Fruit fly (Drosophila melanogaster) whole organism, embryonic: ENCODE results near the gene DAAM.

Source experiments
- Adf1 ChIP-seq: fragments of 200-800 bp; sonication (Bioruptor generic); IDR thresholded peaks from 2 replicates; pipeline ENCODE4 v1.3.6; 2022; ENCODE audit warnings: missing biosample characterization, missing genetic modification characterization
- Aef1 ChIP-seq: fragments of 200-800 bp; sonication (Bioruptor generic); IDR thresholded peaks from 3 replicates; pipeline ENCODE4 v1.3.6; 2022; ENCODE audit warnings: missing biosample characterization, missing genetic modification characterization
- Bteb2 ChIP-seq: fragments of 200-800 bp; sonication (Bioruptor generic); optimal IDR thresholded peaks from 2 replicates; lab custom pipeline; 2016; ENCODE audit warnings: missing biosample characterization, missing genetic modification characterization
- CG12744 ChIP-seq: fragments of 200-800 bp; sonication (Bioruptor generic); optimal IDR thresholded peaks from 2 replicates; lab custom pipeline; 2016; ENCODE audit warnings: missing biosample characterization, missing genetic modification characterization
- CG17612 ChIP-seq: fragments of 200-800 bp; sonication (Bioruptor generic); IDR thresholded peaks from 2 replicates; pipeline ENCODE4 v1.3.6; 2022; ENCODE audit warnings: missing biosample characterization, missing genetic modification characterization
- CG17802 ChIP-seq: fragments of 200-800 bp; sonication (Bioruptor generic); optimal IDR thresholded peaks from 2 replicates; lab custom pipeline; 2018; ENCODE audit warnings: missing biosample characterization, mild to moderate bottlenecking, missing genetic modification characterization, moderate library complexity
- CG18011 ChIP-seq: fragments of 200-800 bp; sonication (Bioruptor generic); optimal IDR thresholded peaks from 2 replicates; lab custom pipeline; 2017; ENCODE audit warnings: missing biosample characterization, missing genetic modification characterization, mild to moderate bottlenecking, moderate library complexity, missing genotype
- CG18599 ChIP-seq: fragments of 200-800 bp; sonication (Bioruptor generic); optimal IDR thresholded peaks from 3 replicates; lab custom pipeline; 2017; ENCODE audit warnings: missing biosample characterization, missing genetic modification characterization, mild to moderate bottlenecking, moderate library complexity, missing genetic modification reagents
- CG18619 ChIP-seq: fragments of 200-800 bp; sonication (Bioruptor generic); optimal IDR thresholded peaks from 3 replicates; lab custom pipeline; 2017; ENCODE audit warnings: missing biosample characterization, mild to moderate bottlenecking, missing genetic modification characterization
- CG30020 ChIP-seq: fragments of 200-800 bp; optimal IDR thresholded peaks from 2 replicates; lab custom pipeline; 2019; ENCODE audit warnings: missing biosample characterization, mild to moderate bottlenecking, missing genetic modification characterization, moderate library complexity
- CG32772 ChIP-seq: fragments of 200-800 bp; sonication (Bioruptor generic); IDR thresholded peaks from 2 replicates; pipeline ENCODE4 v1.3.6; 2022; ENCODE audit warnings: missing biosample characterization, missing genetic modification characterization
- CG4282 ChIP-seq: fragments of 200-800 bp; sonication (Bioruptor generic); optimal IDR thresholded peaks from 2 replicates; lab custom pipeline; 2016; ENCODE audit warnings: missing biosample characterization, missing genetic modification characterization
- CG4360 ChIP-seq: fragments of 200-800 bp; sonication (Bioruptor generic); IDR thresholded peaks from 2 replicates; pipeline ENCODE4 v1.3.6; 2022; ENCODE audit warnings: missing biosample characterization, missing genetic modification characterization
- CG43689 ChIP-seq: fragments of 200-800 bp; sonication (Bioruptor generic); IDR thresholded peaks from 2 replicates; pipeline ENCODE4 v1.3.6; 2022; ENCODE audit warnings: missing biosample characterization, missing genetic modification characterization
- CG4730 ChIP-seq: fragments of 200-800 bp; sonication (Bioruptor generic); IDR thresholded peaks from 2 replicates; pipeline ENCODE4 v1.3.6; 2022; ENCODE audit warnings: missing biosample characterization, missing genetic modification characterization
- CG6175 ChIP-seq: fragments of 200-800 bp; sonication (Bioruptor generic); IDR thresholded peaks from 3 replicates; pipeline ENCODE4 v1.3.6; 2022; ENCODE audit warnings: missing biosample characterization, missing genetic modification characterization
- CG8089 ChIP-seq: fragments of 200-800 bp; sonication (Bioruptor generic); optimal IDR thresholded peaks from 3 replicates; lab custom pipeline; 2016; ENCODE audit warnings: missing biosample characterization, missing genetic modification characterization
- CG8765 ChIP-seq: fragments of 200-800 bp; sonication (Bioruptor generic); IDR thresholded peaks from 2 replicates; pipeline ENCODE4 v1.3.6; 2022; ENCODE audit warnings: missing biosample characterization, missing genetic modification characterization
- CG9727 ChIP-seq: fragments of 200-800 bp; sonication (Bioruptor generic); optimal IDR thresholded peaks from 3 replicates; lab custom pipeline; 2017; ENCODE audit warnings: missing biosample characterization, mild to moderate bottlenecking, missing genetic modification characterization
- Dbx ChIP-seq: fragments of 200-800 bp; sonication (Bioruptor generic); IDR thresholded peaks from 3 replicates; pipeline ENCODE4 v1.3.6; 2022; ENCODE audit warnings: missing biosample characterization, missing genetic modification characterization
- Dek ChIP-seq: fragments of 200-800 bp; sonication (Bioruptor generic); optimal IDR thresholded peaks from 3 replicates; lab custom pipeline; 2019; ENCODE audit warnings: missing biosample characterization, mild to moderate bottlenecking, missing genetic modification characterization, moderate library complexity
- Drgx ChIP-seq: fragments of 200-800 bp; sonication (Bioruptor generic); IDR thresholded peaks from 2 replicates; pipeline ENCODE4 v1.3.6; 2022; ENCODE audit warnings: missing biosample characterization, missing genetic modification characterization
- HHEX ChIP-seq: fragments of 200-800 bp; sonication (Bioruptor generic); optimal IDR thresholded peaks from 3 replicates; lab custom pipeline; 2017; ENCODE audit warnings: missing biosample characterization, mild to moderate bottlenecking, missing genetic modification characterization, missing genetic modification reagents
- Neu2 ChIP-seq: fragments of 200-800 bp; sonication (Bioruptor generic); optimal IDR thresholded peaks from 3 replicates; lab custom pipeline; 2016; ENCODE audit warnings: missing biosample characterization, missing genetic modification characterization, borderline replicate concordance
- Nf-YC ChIP-seq: fragments of 200-800 bp; optimal IDR thresholded peaks from 3 replicates; lab custom pipeline; 2019; ENCODE audit warnings: missing biosample characterization, mild to moderate bottlenecking, missing genetic modification characterization, moderate library complexity
- Pdp1 ChIP-seq, 2 experiments: fragments of 200-800 bp; sonication (Bioruptor generic); optimal IDR thresholded peaks; 3 replicates each; lab custom pipeline; 2016; ENCODE audit warnings: missing biosample characterization in 2 of 2, missing genetic modification characterization in 2 of 2, mild to moderate bottlenecking in 1 of 2, moderate library complexity in 1 of 2
- Ptx1 ChIP-seq: fragments of 200-800 bp; sonication (Bioruptor generic); IDR thresholded peaks from 2 replicates; pipeline ENCODE4 v1.3.6; 2022; ENCODE audit warnings: missing biosample characterization, missing genetic modification characterization
- Stat92E ChIP-seq, 3 experiments: fragments of >200 bp in 2 of 3; fragments of 200-800 bp in 1 of 3; sonication (Bioruptor generic) in 1 of 3; optimal IDR thresholded peaks; 2 replicates each; lab custom pipeline; 2017 to 2019; ENCODE audit warnings: missing biosample characterization in 3 of 3, missing genetic modification characterization in 3 of 3, mild to moderate bottlenecking in 1 of 3, moderate library complexity in 1 of 3
- amos ChIP-seq: fragments of 200-800 bp; sonication (Bioruptor generic); IDR thresholded peaks from 2 replicates; pipeline ENCODE4 v1.3.6; 2022; ENCODE audit warnings: missing biosample characterization, missing genetic modification characterization; ENCODE audit not compliant: partially characterized antibody
- ara ChIP-seq: fragments of 200-800 bp; sonication (Bioruptor generic); IDR thresholded peaks from 2 replicates; pipeline ENCODE4 v1.3.6; 2022; ENCODE audit warnings: missing biosample characterization, missing genetic modification characterization
- az2 ChIP-seq: fragments of 200-800 bp; sonication (Bioruptor generic); optimal IDR thresholded peaks from 3 replicates; lab custom pipeline; 2016; ENCODE audit warnings: missing biosample characterization, missing genetic modification characterization
- bcd ChIP-seq: fragments of 200-800 bp; sonication (Bioruptor generic); optimal IDR thresholded peaks from 2 replicates; lab custom pipeline; 2017; ENCODE audit warnings: missing biosample characterization, mild to moderate bottlenecking, missing genetic modification characterization
- cg ChIP-seq: fragments of 200-800 bp; sonication (Bioruptor generic); optimal IDR thresholded peaks from 3 replicates; lab custom pipeline; 2019; ENCODE audit warnings: missing biosample characterization, mild to moderate bottlenecking, missing genetic modification characterization, moderate library complexity
- chinmo ChIP-seq: fragments of 200-800 bp; sonication (Bioruptor generic); IDR thresholded peaks from 4 replicates; pipeline ENCODE4 v1.3.6; 2022; ENCODE audit warnings: missing biosample characterization, missing genetic modification characterization; ENCODE audit not compliant: partially characterized antibody
- gcm2 ChIP-seq: fragments of 200-800 bp; sonication (Bioruptor generic); optimal IDR thresholded peaks from 2 replicates; lab custom pipeline; 2016; ENCODE audit warnings: missing biosample characterization, missing genetic modification characterization
- gfzf ChIP-seq: fragments of 200-800 bp; sonication (Bioruptor generic); optimal IDR thresholded peaks from 2 replicates; lab custom pipeline; 2016; ENCODE audit warnings: missing biosample characterization, mild to moderate bottlenecking, missing genetic modification characterization, moderate library complexity
- gsb-n ChIP-seq: fragments of 200-800 bp; sonication (Bioruptor generic); optimal IDR thresholded peaks from 3 replicates; lab custom pipeline; 2018; ENCODE audit warnings: missing biosample characterization, mild to moderate bottlenecking, missing genetic modification characterization
- her ChIP-seq: fragments of 200-800 bp; sonication (Bioruptor generic); optimal IDR thresholded peaks from 2 replicates; lab custom pipeline; 2016; ENCODE audit warnings: missing biosample characterization, missing genetic modification characterization
- insv ChIP-seq, 2 experiments: fragments of 200-800 bp; sonication (Bioruptor generic); optimal IDR thresholded peaks; 3 replicates each; lab custom pipeline; 2016 to 2018; ENCODE audit warnings: missing biosample characterization in 2 of 2, missing genetic modification characterization in 2 of 2
- jumu ChIP-seq: fragments of 200-800 bp; sonication (Bioruptor generic); optimal IDR thresholded peaks from 3 replicates; lab custom pipeline; 2016; ENCODE audit warnings: missing biosample characterization, missing genetic modification characterization
- ken ChIP-seq: fragments of 200-800 bp; sonication (Bioruptor generic); IDR thresholded peaks from 3 replicates; pipeline ENCODE4 v1.3.6; 2022; ENCODE audit warnings: missing biosample characterization, missing genetic modification characterization
- nerfin-2 ChIP-seq: fragments of 200-800 bp; sonication (Bioruptor generic); IDR thresholded peaks from 2 replicates; pipeline ENCODE4 v1.3.6; 2022; ENCODE audit warnings: missing biosample characterization, missing genetic modification characterization; ENCODE audit not compliant: partially characterized antibody
- oc ChIP-seq: fragments of 200-800 bp; sonication (Bioruptor generic); optimal IDR thresholded peaks from 2 replicates; lab custom pipeline; 2018; ENCODE audit warnings: missing biosample characterization, mild to moderate bottlenecking, missing genetic modification characterization, moderate library complexity
- pzg ChIP-seq: fragments of 200-800 bp; sonication (Bioruptor generic); optimal IDR thresholded peaks from 3 replicates; lab custom pipeline; 2018; ENCODE audit warnings: missing biosample characterization, mild to moderate bottlenecking, missing genetic modification characterization, moderate library complexity
- slou ChIP-seq: fragments of 200-800 bp; sonication (Bioruptor generic); optimal IDR thresholded peaks from 3 replicates; lab custom pipeline; 2016; ENCODE audit warnings: missing biosample characterization, missing genetic modification characterization
- tna ChIP-seq: fragments of 200-800 bp; sonication (Bioruptor generic); IDR thresholded peaks from 2 replicates; pipeline ENCODE4 v1.3.6; 2022; ENCODE audit warnings: missing biosample characterization, missing genetic modification characterization; ENCODE audit not compliant: partially characterized antibody
- trem ChIP-seq: fragments of 200-800 bp; optimal IDR thresholded peaks from 3 replicates; lab custom pipeline; 2019; ENCODE audit warnings: missing biosample characterization, mild to moderate bottlenecking, missing genetic modification characterization, moderate library complexity
- trh ChIP-seq: fragments of 200-800 bp; sonication (Bioruptor generic); optimal IDR thresholded peaks from 2 replicates; lab custom pipeline; 2016; ENCODE audit warnings: missing biosample characterization, missing genetic modification characterization
- tup ChIP-seq: fragments of 200-800 bp; sonication (Bioruptor generic); optimal IDR thresholded peaks from 2 replicates; lab custom pipeline; 2016; ENCODE audit warnings: missing biosample characterization, mild to moderate bottlenecking, missing genetic modification characterization, moderate library complexity

Gene DAAM

dm6 chrX:1256742-1257441 is 65.3 kb downstream of the DAAM start (continued):
- no peak for TF ChIP-seq tna (GFP tag; lab: Robert Waterston, UW)
- TF ChIP-seq gcm2: no peak
- TF ChIP-seq CG8089 (GFP tag; lab: Kevin White, UChicago): no peak
- TF ChIP-seq slou (GFP tag; lab: Kevin White, UChicago): no peak
- TF ChIP-seq CG43689: no peak
- TF ChIP-seq HHEX (GFP tag; lab: Kevin White, UChicago): no peak
- no peak for TF ChIP-seq ara (GFP tag; lab: Robert Waterston, UW)
- no peak for TF ChIP-seq oc (tag; lab: Kevin White, UChicago)
- TF ChIP-seq CG30020 (tag; lab: Kevin White, UChicago): no peak
- TF ChIP-seq her: no peak
- TF ChIP-seq Nf-YC (tag; lab: Kevin White, UChicago): peak; percentile 36
- TF ChIP-seq CG6175 (GFP tag; lab: Robert Waterston, UW): 0 out of 3 replicates have a peak, but pooled peaks have one; percentile 38
- TF ChIP-seq insv (GFP tag; optimal IDR thresholded peaks at IDR 0.05; lab: Kevin White, UChicago): no peak
- TF ChIP-seq Adf1 (GFP tag; lab: Robert Waterston, UW): no peak
- no peak for TF ChIP-seq CG18011 (GFP tag; lab: Kevin White, UChicago)
- TF ChIP-seq gsb-n: no peak
- 0 out of 3 replicates have a peak, but pooled peaks have one; percentile 12 for TF ChIP-seq Dbx (GFP tag; lab: Robert Waterston, UW)
- no peak for TF ChIP-seq amos (GFP tag; lab: Robert Waterston, UW)
- no peak for TF ChIP-seq Bteb2 (GFP tag; lab: Kevin White, UChicago)
- TF ChIP-seq Aef1 (GFP tag; lab: Robert Waterston, UW): no peak
- TF ChIP-seq, all 482 proteins: peak for 21

- TF ChIP-seq Drgx (GFP tag; lab: Robert Waterston, UW): no peak
- TF ChIP-seq trem (tag; lab: Kevin White, UChicago): no peak
- no peak; the same call in 1 of the 2 replicates for TF ChIP-seq Ptx1 (GFP tag; lab: Robert Waterston, UW)
- TF ChIP-seq Stat92E (GFP tag; optimal IDR thresholded peaks at IDR 0.05; lab: Kevin White, UChicago): no peak
- no peak for TF ChIP-seq CG4360
- TF ChIP-seq CG17802 (tag; lab: Kevin White, UChicago): no peak
- no peak for TF ChIP-seq CG12744
- TF ChIP-seq CG32772 (GFP tag; lab: Robert Waterston, UW): no peak
- TF ChIP-seq CG8765 (GFP tag; lab: Robert Waterston, UW): no peak
- TF ChIP-seq CG4730: no peak
- no peak for TF ChIP-seq chinmo (GFP tag; lab: Robert Waterston, UW)
- TF ChIP-seq Pdp1 (GFP tag; optimal IDR thresholded peaks at IDR 0.05; lab: Kevin White, UChicago): peak in 1 of 2 experiments; percentile 14
- TF ChIP-seq ken: no peak
- TF ChIP-seq CG9727 (GFP tag; lab: Kevin White, UChicago): no peak
- no peak for TF ChIP-seq Dek
- no peak for TF ChIP-seq trh
- TF ChIP-seq cg (GFP tag; lab: Kevin White, UChicago): no peak
- TF ChIP-seq CG4282 (GFP tag; lab: Kevin White, UChicago): no peak
- no peak for TF ChIP-seq tup (GFP tag; lab: Kevin White, UChicago)
- no peak for TF ChIP-seq az2 (GFP tag; lab: Kevin White, UChicago)
- no peak for TF ChIP-seq bcd (GFP tag; lab: Kevin White, UChicago)
- no peak for TF ChIP-seq gfzf
- no peak for TF ChIP-seq CG18619 (GFP tag; lab: Kevin White, UChicago)
- no peak for TF ChIP-seq Aef1 (GFP tag; lab: Robert Waterston, UW)
- TF ChIP-seq jumu (GFP tag; lab: Kevin White, UChicago): no peak
- no peak for TF ChIP-seq nerfin-2 (GFP tag; lab: Robert Waterston, UW)
- no peak for TF ChIP-seq CG17612 (GFP tag; lab: Robert Waterston, UW)
- TF ChIP-seq Neu2: no peak
- TF ChIP-seq CG18599 (GFP tag; lab: Kevin White, UChicago): peak; percentile 21
- no peak for TF ChIP-seq pzg
Measured at dm6 chrX:1256131-1256530, 66.0 kb downstream of the DAAM start.
